Worm (Caenorhabditis elegans) whole organism, L1 larva: ENCODE results near the gene flp-6.

Source experiments
- C16A3.4 ChIP-seq: fragments of 150-350 bp; optimal IDR thresholded peaks from 2 replicates; lab custom pipeline; 2014; ENCODE audit warnings: missing biosample characterization, missing genetic modification characterization
- alr-1 ChIP-seq: fragments of 200-800 bp; sonication (Bioruptor generic); optimal IDR thresholded peaks from 2 replicates; lab custom pipeline; 2018; ENCODE audit warnings: borderline replicate concordance, mild to moderate bottlenecking, missing genetic modification characterization, missing compliant biosample characterization
- ama-1 ChIP-seq: fragments of 150-350 bp; optimal IDR thresholded peaks from 2 replicates; lab custom pipeline; 2014
- blmp-1 ChIP-seq: fragments of 150-350 bp; optimal IDR thresholded peaks from 2 replicates; lab custom pipeline; 2014; ENCODE audit warnings: missing biosample characterization, missing genetic modification characterization
- ceh-82 ChIP-seq, 3 experiments: fragments of 150-350 bp in 1 of 3; sonication (generic microtip) in 2 of 3; optimal IDR thresholded peaks; 2 replicates each; lab custom pipeline; 2014 to 2017; ENCODE audit warnings: missing biosample characterization in 3 of 3, missing genetic modification characterization in 3 of 3
- ceh-88 ChIP-seq: fragments of 200-800 bp; sonication (Bioruptor generic); IDR thresholded peaks from 2 replicates; pipeline ENCODE4 v1.3.6; 2022; ENCODE audit warnings: missing genetic modification characterization, missing compliant biosample characterization
- ces-1 ChIP-seq: fragments of 150-350 bp; optimal IDR thresholded peaks from 2 replicates; lab custom pipeline; 2014; ENCODE audit warnings: missing biosample characterization, missing genetic modification reagents, missing genetic modification characterization
- dpl-1 ChIP-seq, 3 experiments: fragments of 150-350 bp in 2 of 3; sonication (generic microtip) in 1 of 3; optimal IDR thresholded peaks; 2 replicates each; lab custom pipeline; 2014 to 2017; ENCODE audit warnings: missing biosample characterization in 3 of 3, missing genetic modification characterization in 3 of 3, missing genetic modification reagents in 3 of 3
- efl-1 ChIP-seq, 4 experiments: fragments of 150-350 bp; optimal IDR thresholded peaks in 3 of 4; peaks in 1 of 4; 1 replicate in 1 of 4; 2 replicates in 3 of 4; lab custom pipeline; 2014; ENCODE audit warnings: missing biosample characterization in 2 of 4, missing genetic modification characterization in 2 of 4, missing genetic modification reagents in 2 of 4
- elt-2 ChIP-seq: sonication (generic microtip); optimal IDR thresholded peaks from 2 replicates; lab custom pipeline; 2016; ENCODE audit warnings: missing genetic modification characterization, mild to moderate bottlenecking, inconsistent platforms, missing compliant biosample characterization, missing genetic modification reagents
- elt-3 ChIP-seq, 6 experiments: fragments of 150-350 bp in 1 of 6; sonication (generic microtip); optimal IDR thresholded peaks; 2 replicates each; lab custom pipeline; 2017 to 2018; ENCODE audit warnings: missing biosample characterization in 6 of 6, missing genetic modification characterization in 6 of 6, inconsistent platforms in 1 of 6
- ets-5 ChIP-seq: fragments of 200-800 bp; sonication (Bioruptor generic); IDR thresholded peaks from 2 replicates; pipeline ENCODE4 v1.3.6; 2022; ENCODE audit warnings: missing genetic modification characterization, missing compliant biosample characterization
- grh-1 ChIP-seq: fragments of 200-800 bp; sonication (Bioruptor generic); IDR thresholded peaks from 2 replicates; pipeline ENCODE4 v1.3.6; 2022; ENCODE audit warnings: missing genetic modification reagents, missing genetic modification characterization, missing compliant biosample characterization
- hlh-17 ChIP-seq: fragments of 200-800 bp; sonication (Bioruptor generic); optimal IDR thresholded peaks from 2 replicates; lab custom pipeline; 2018; ENCODE audit warnings: missing genetic modification characterization, mild to moderate bottlenecking, missing compliant biosample characterization, moderate library complexity, borderline replicate concordance
- hpl-2 ChIP-seq: fragments of 150-350 bp; optimal IDR thresholded peaks from 2 replicates; lab custom pipeline; 2014; ENCODE audit warnings: missing biosample characterization, missing genetic modification reagents, missing genetic modification characterization
- irx-1 ChIP-seq: sonication (generic microtip); optimal IDR thresholded peaks from 2 replicates; lab custom pipeline; 2016; ENCODE audit warnings: missing genetic modification characterization, missing compliant biosample characterization
- lin-13 ChIP-seq: fragments of 150-350 bp; optimal IDR thresholded peaks from 2 replicates; lab custom pipeline; 2014; ENCODE audit warnings: missing biosample characterization, missing genetic modification reagents, missing genetic modification characterization
- lin-14 ChIP-seq: fragments of 200-800 bp; sonication (Bioruptor generic); optimal IDR thresholded peaks from 2 replicates; lab custom pipeline; 2018; ENCODE audit warnings: mild to moderate bottlenecking, missing genetic modification characterization, moderate library complexity, missing compliant biosample characterization
- lin-15B ChIP-seq: fragments of 150-350 bp; sonication (generic microtip); optimal IDR thresholded peaks from 3 replicates; lab custom pipeline; 2014; ENCODE audit warnings: missing biosample characterization, missing genetic modification characterization
- lin-35 ChIP-seq, 2 experiments: fragments of 150-350 bp; optimal IDR thresholded peaks; 2 replicates each; lab custom pipeline; 2014; ENCODE audit warnings: missing biosample characterization in 2 of 2, missing genetic modification characterization in 2 of 2, missing genetic modification reagents in 2 of 2
- lir-3 ChIP-seq: sonication (generic microtip); optimal IDR thresholded peaks from 2 replicates; lab custom pipeline; 2016; ENCODE audit warnings: mild to moderate bottlenecking, missing genetic modification characterization, moderate library complexity, missing compliant biosample characterization; ENCODE audit not compliant: poor library complexity
- lsy-2 ChIP-seq, 2 experiments: fragments of 150-350 bp; optimal IDR thresholded peaks; 2 replicates each; lab custom pipeline; 2014; ENCODE audit warnings: missing biosample characterization in 2 of 2, missing genetic modification characterization in 2 of 2
- mab-9 ChIP-seq: fragments of 200-800 bp; sonication (Bioruptor generic); IDR thresholded peaks from 2 replicates; pipeline ENCODE4 v1.3.6; 2022; ENCODE audit warnings: missing genetic modification reagents, missing genetic modification characterization, missing compliant biosample characterization
- mdl-1 ChIP-seq, 2 experiments: fragments of 150-350 bp; optimal IDR thresholded peaks; 2 replicates each; lab custom pipeline; 2014 to 2017; ENCODE audit warnings: missing biosample characterization in 2 of 2, missing genetic modification characterization in 2 of 2, inconsistent platforms in 1 of 2
- mep-1 ChIP-seq: fragments of 150-350 bp; optimal IDR thresholded peaks from 2 replicates; lab custom pipeline; 2014; ENCODE audit warnings: missing biosample characterization, missing genetic modification characterization
- nhr-11 ChIP-seq: fragments of 150-350 bp; optimal IDR thresholded peaks from 2 replicates; lab custom pipeline; 2014; ENCODE audit warnings: missing biosample characterization, missing genetic modification characterization
- nhr-12 ChIP-seq: sonication (generic microtip); optimal IDR thresholded peaks from 2 replicates; lab custom pipeline; 2017; ENCODE audit warnings: missing biosample characterization, missing genetic modification characterization
- nhr-19 ChIP-seq: fragments of 200-800 bp; sonication (Bioruptor generic); conservative IDR thresholded peaks from 2 replicates; pipeline ENCODE4 v1.3.6; 2022; ENCODE audit warnings: missing genetic modification characterization, missing compliant biosample characterization
- nhr-20 ChIP-seq: sonication (generic microtip); optimal IDR thresholded peaks from 2 replicates; lab custom pipeline; 2016; ENCODE audit warnings: mild to moderate bottlenecking, missing genetic modification characterization, missing compliant biosample characterization
- nhr-47 ChIP-seq: sonication (generic microtip); optimal IDR thresholded peaks from 2 replicates; lab custom pipeline; 2016; ENCODE audit warnings: mild to moderate bottlenecking, missing genetic modification characterization, moderate library complexity, missing compliant biosample characterization
- nhr-71 ChIP-seq: sonication (generic microtip); optimal IDR thresholded peaks from 2 replicates; lab custom pipeline; 2016; ENCODE audit warnings: mild to moderate bottlenecking, missing genetic modification characterization, moderate library complexity, missing compliant biosample characterization
- nhr-84 ChIP-seq: sonication (generic microtip); optimal IDR thresholded peaks from 2 replicates; lab custom pipeline; 2017; ENCODE audit warnings: missing biosample characterization, missing genetic modification characterization
- nhr-85 ChIP-seq: sonication (generic microtip); peaks from one replicate; lab custom pipeline; 2016; ENCODE audit warnings: missing genetic modification characterization, inconsistent platforms, missing compliant biosample characterization
- nhr-90 ChIP-seq: sonication (generic microtip); optimal IDR thresholded peaks from 2 replicates; lab custom pipeline; 2016; ENCODE audit warnings: mild to moderate bottlenecking, missing genetic modification characterization, missing compliant biosample characterization; ENCODE audit not compliant: poor library complexity
- pax-3 ChIP-seq: fragments of 200-800 bp; sonication (Bioruptor generic); optimal IDR thresholded peaks from 2 replicates; lab custom pipeline; 2018; ENCODE audit warnings: mild to moderate bottlenecking, missing genetic modification characterization, moderate library complexity, missing compliant biosample characterization
- pqm-1 ChIP-seq: sonication (generic microtip); optimal IDR thresholded peaks from 3 replicates; lab custom pipeline; 2017; ENCODE audit warnings: missing biosample characterization, missing genetic modification characterization
- snpc-4 ChIP-seq: fragments of 150-350 bp; optimal IDR thresholded peaks from 2 replicates; lab custom pipeline; 2014; ENCODE audit warnings: missing biosample characterization, missing genetic modification characterization
- snu-23 ChIP-seq: sonication (generic microtip); optimal IDR thresholded peaks from 2 replicates; lab custom pipeline; 2016; ENCODE audit warnings: missing genetic modification characterization, missing compliant biosample characterization
- sox-4 ChIP-seq: sonication (generic microtip); optimal IDR thresholded peaks from 2 replicates; lab custom pipeline; 2016; ENCODE audit warnings: missing genetic modification characterization, missing compliant biosample characterization
- sptf-1 ChIP-seq: fragments of 150-350 bp; optimal IDR thresholded peaks from 2 replicates; lab custom pipeline; 2014; ENCODE audit warnings: missing biosample characterization, missing genetic modification characterization
- tbx-2 ChIP-seq: sonication (generic microtip); optimal IDR thresholded peaks from 2 replicates; lab custom pipeline; 2016; ENCODE audit warnings: missing genetic modification characterization, missing compliant biosample characterization
- unc-130 ChIP-seq: fragments of 150-350 bp; optimal IDR thresholded peaks from 2 replicates; lab custom pipeline; 2017; ENCODE audit warnings: missing biosample characterization, missing genetic modification characterization, inconsistent platforms
- unc-30 ChIP-seq: sonication (generic microtip); optimal IDR thresholded peaks from 2 replicates; lab custom pipeline; 2017; ENCODE audit warnings: missing biosample characterization, missing genetic modification characterization
- vab-15 ChIP-seq: sonication (generic microtip); optimal IDR thresholded peaks from 2 replicates; lab custom pipeline; 2017; ENCODE audit warnings: missing genotype, mild to moderate bottlenecking, missing genetic modification characterization, missing compliant biosample characterization
- xbp-1 ChIP-seq: sonication (generic microtip); optimal IDR thresholded peaks from 2 replicates; lab custom pipeline; 2016; ENCODE audit warnings: missing genetic modification characterization, missing compliant biosample characterization
- ztf-4 ChIP-seq: fragments of 150-350 bp; optimal IDR thresholded peaks from 2 replicates; lab custom pipeline; 2014; ENCODE audit warnings: missing biosample characterization, missing genetic modification characterization

Gene flp-6

DNA sequence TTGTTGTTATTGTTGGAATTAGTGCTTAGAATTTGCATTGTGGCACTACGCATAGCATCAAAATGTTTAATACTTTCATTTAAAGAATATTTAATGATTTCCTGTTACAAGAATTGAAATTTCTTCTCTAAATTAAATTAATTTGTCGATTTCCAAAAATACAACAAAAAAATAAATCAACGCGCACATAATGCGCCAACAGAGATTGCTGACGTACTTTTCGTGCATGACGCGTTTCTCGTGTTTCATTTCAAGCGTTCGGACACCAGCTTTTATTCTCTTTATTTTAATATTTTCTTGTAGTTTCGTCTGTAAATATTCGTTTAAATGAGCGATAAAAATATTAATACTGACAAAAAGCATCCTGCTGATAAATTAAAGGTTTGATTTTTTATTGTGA is 41.8 kb downstream of the flp-6 start, which contains the start of gene eif-2Bdelta (continued):
- TF ChIP-seq nhr-84 (tag; lab: Kevin White, UChicago) (no peak), hlh-17 (GFP tag; lab: Kevin White, UChicago) (no peak), snpc-4 (tag; lab: Kevin White, UChicago) (peak; percentile 54), unc-30 (tag; lab: Kevin White, UChicago) (no peak), lin-15B (tag; lab: Kevin White, UChicago) (no peak), irx-1 (tag; lab: Kevin White, UChicago) (peak; percentile 76), sptf-1 (tag; lab: Kevin White, UChicago) (no peak), ets-5 (GFP tag; lab: Robert Waterston, UW) (no peak), ces-1 (GFP tag; lab: Kevin White, UChicago) (no peak), lin-13 (GFP tag; lab: Kevin White, UChicago) (no peak), mab-9 (GFP tag; lab: Robert Waterston, UW) (no peak), ceh-82 (tag; optimal IDR thresholded peaks at IDR 0.05; lab: Kevin White, UChicago) (peak; percentile 20 to 45 (median 45))

- TF ChIP-seq lin-35 (GFP tag; optimal IDR thresholded peaks at IDR 0.05; lab: Kevin White, UChicago) (peak in 1 of 2 experiments; percentile 86), pqm-1 (no peak), snu-23 (GFP tag; lab: Kevin White, UChicago) (peak; percentile 79), mep-1 (tag; lab: Kevin White, UChicago) (peak; percentile 56), hlh-17 (GFP tag; lab: Kevin White, UChicago) (no peak), ztf-4 (tag; lab: Kevin White, UChicago) (no peak), alr-1 (tag; lab: Kevin White, UChicago) (no peak), nhr-71 (tag; lab: Kevin White, UChicago) (peak; percentile 89), unc-130 (tag; lab: Kevin White, UChicago) (peak; percentile 93), nhr-85 (tag; lab: Kevin White, UChicago) (peak; percentile 97), elt-2 (peak; percentile 78), nhr-84 (tag; lab: Kevin White, UChicago) (no peak), mdl-1 (tag; optimal IDR thresholded peaks at IDR 0.05; lab: Kevin White, UChicago) (peak in 1 of 2 experiments; percentile 85), nhr-20 (tag; lab: Kevin White, UChicago) (peak; percentile 94), ama-1 (lab: Kevin White, UChicago) (peak; percentile 41), vab-15 (tag; lab: Kevin White, UChicago) (peak; percentile 23), nhr-19 (GFP tag; lab: Robert Waterston, UW) (peak; percentile 95), sptf-1 (tag; lab: Kevin White, UChicago) (no peak), ces-1 (GFP tag; lab: Kevin White, UChicago) (no peak), dpl-1 (GFP tag; optimal IDR thresholded peaks at IDR 0.05; lab: Kevin White, UChicago) (peak in 1 of 3 experiments; percentile 58), xbp-1 (tag; lab: Kevin White, UChicago) (peak; percentile 32), blmp-1 (tag; lab: Kevin White, UChicago) (peak; percentile 85), nhr-11 (no peak), ceh-88 (GFP tag; lab: Robert Waterston, UW) (0 out of 2 replicates have a peak, but pooled peaks have one; percentile 35), sox-4 (tag; lab: Kevin White, UChicago) (peak; percentile 17), efl-1 (optimal IDR thresholded peaks at IDR 0.05; lab: Kevin White, UChicago) (peak in 1 of 2 experiments; percentile 21), efl-1 (GFP tag; optimal IDR thresholded peaks at IDR 0.05 in 1 of 2; lab: Kevin White, UChicago) (peak in 1 of 2 experiments; percentile 90), C16A3.4 (tag; lab: Kevin White, UChicago) (peak; percentile 70), nhr-90 (tag; lab: Kevin White, UChicago) (peak; percentile 87), grh-1 (peak; percentile 53; the same call in 1 of the 2 replicates), unc-30 (tag; lab: Kevin White, UChicago) (no peak), tbx-2 (tag; lab: Kevin White, UChicago) (peak; percentile 78), hpl-2 (GFP tag; lab: Kevin White, UChicago) (peak; percentile 77), irx-1 (tag; lab: Kevin White, UChicago) (peak; percentile 34), lir-3 (tag; lab: Kevin White, UChicago) (peak; percentile 39), lin-14 (peak; percentile 85), nhr-12 (tag; lab: Kevin White, UChicago) (no peak), mab-9 (GFP tag; lab: Robert Waterston, UW) (peak; percentile 48; the same call in 1 of the 2 replicates), pax-3 (tag; lab: Kevin White, UChicago) (no peak), elt-3 (tag; optimal IDR thresholded peaks at IDR 0.05; lab: Kevin White, UChicago) (peak; percentile 33 to 100 (median 90)), lsy-2 (tag; optimal IDR thresholded peaks at IDR 0.05; lab: Kevin White, UChicago) (peak; percentile 15 to 60), nhr-47 (tag; lab: Kevin White, UChicago) (peak; percentile 69), lin-13 (GFP tag; lab: Kevin White, UChicago) (peak; percentile 36)
Observed at ce11 chrV:9516280-9516679, 44.5 kb downstream of the flp-6 start.
